Worm (Caenorhabditis elegans) whole organism, L1 larva: ENCODE results near the gene abu-2.

Experiments used
- C16A3.4 ChIP-seq: fragments of 150-350 bp; optimal IDR thresholded peaks from 2 replicates; lab custom pipeline; 2014; ENCODE audit warnings: missing biosample characterization, missing genetic modification characterization
- C34B4.2 ChIP-seq: sonication (generic microtip); optimal IDR thresholded peaks from 2 replicates; lab custom pipeline; 2017; ENCODE audit warnings: mild to moderate bottlenecking, missing genetic modification characterization, missing compliant biosample characterization
- F16B12.6 ChIP-seq: fragments of 150-350 bp; optimal IDR thresholded peaks from 2 replicates; lab custom pipeline; 2014; ENCODE audit warnings: missing biosample characterization, missing genetic modification characterization
- aha-1 ChIP-seq: fragments of 150-350 bp; optimal IDR thresholded peaks from 2 replicates; lab custom pipeline; 2014; ENCODE audit warnings: missing biosample characterization, missing genetic modification characterization
- ama-1 ChIP-seq: fragments of 150-350 bp; optimal IDR thresholded peaks from 2 replicates; lab custom pipeline; 2014
- blmp-1 ChIP-seq: fragments of 150-350 bp; optimal IDR thresholded peaks from 2 replicates; lab custom pipeline; 2014; ENCODE audit warnings: missing biosample characterization, missing genetic modification characterization
- ceh-82 ChIP-seq, 3 experiments: fragments of 150-350 bp in 1 of 3; sonication (generic microtip) in 2 of 3; optimal IDR thresholded peaks; 2 replicates each; lab custom pipeline; 2014 to 2017; ENCODE audit warnings: missing biosample characterization in 3 of 3, missing genetic modification characterization in 3 of 3
- ceh-88 ChIP-seq: fragments of 200-800 bp; sonication (Bioruptor generic); IDR thresholded peaks from 2 replicates; pipeline ENCODE4 v1.3.6; 2022; ENCODE audit warnings: missing genetic modification characterization, missing compliant biosample characterization
- ces-1 ChIP-seq: fragments of 150-350 bp; optimal IDR thresholded peaks from 2 replicates; lab custom pipeline; 2014; ENCODE audit warnings: missing biosample characterization, missing genetic modification reagents, missing genetic modification characterization
- dpl-1 ChIP-seq, 3 experiments: fragments of 150-350 bp in 2 of 3; sonication (generic microtip) in 1 of 3; optimal IDR thresholded peaks; 2 replicates each; lab custom pipeline; 2014 to 2017; ENCODE audit warnings: missing biosample characterization in 3 of 3, missing genetic modification characterization in 3 of 3, missing genetic modification reagents in 3 of 3
- efl-3 ChIP-seq: fragments of 200-800 bp; sonication (Bioruptor generic); optimal IDR thresholded peaks from 2 replicates; lab custom pipeline; 2018; ENCODE audit warnings: mild to moderate bottlenecking, missing genetic modification characterization, missing compliant biosample characterization
- elt-2 ChIP-seq: sonication (generic microtip); optimal IDR thresholded peaks from 2 replicates; lab custom pipeline; 2016; ENCODE audit warnings: missing genetic modification characterization, mild to moderate bottlenecking, inconsistent platforms, missing compliant biosample characterization, missing genetic modification reagents
- elt-3 ChIP-seq, 6 experiments: fragments of 150-350 bp in 1 of 6; sonication (generic microtip); optimal IDR thresholded peaks; 2 replicates each; lab custom pipeline; 2017 to 2018; ENCODE audit warnings: missing biosample characterization in 6 of 6, missing genetic modification characterization in 6 of 6, inconsistent platforms in 1 of 6
- ets-5 ChIP-seq: fragments of 200-800 bp; sonication (Bioruptor generic); IDR thresholded peaks from 2 replicates; pipeline ENCODE4 v1.3.6; 2022; ENCODE audit warnings: missing genetic modification characterization, missing compliant biosample characterization
- fkh-10 ChIP-seq: sonication (generic microtip); optimal IDR thresholded peaks from 2 replicates; lab custom pipeline; 2017; ENCODE audit warnings: missing biosample characterization, missing genetic modification reagents, missing genetic modification characterization
- fkh-4 ChIP-seq: sonication (generic microtip); optimal IDR thresholded peaks from 2 replicates; lab custom pipeline; 2016; ENCODE audit warnings: missing compliant biosample characterization, missing genetic modification characterization, borderline replicate concordance
- fkh-8 ChIP-seq: sonication (generic microtip); optimal IDR thresholded peaks from 2 replicates; lab custom pipeline; 2016; ENCODE audit warnings: mild to moderate bottlenecking, missing genetic modification characterization, missing compliant biosample characterization
- hpl-2 ChIP-seq: fragments of 150-350 bp; optimal IDR thresholded peaks from 2 replicates; lab custom pipeline; 2014; ENCODE audit warnings: missing biosample characterization, missing genetic modification reagents, missing genetic modification characterization
- jun-1 ChIP-seq: fragments of 150-350 bp; optimal IDR thresholded peaks from 2 replicates; lab custom pipeline; 2014; ENCODE audit warnings: missing biosample characterization, missing genetic modification reagents, missing genetic modification characterization
- lin-14 ChIP-seq: fragments of 200-800 bp; sonication (Bioruptor generic); optimal IDR thresholded peaks from 2 replicates; lab custom pipeline; 2018; ENCODE audit warnings: mild to moderate bottlenecking, missing genetic modification characterization, moderate library complexity, missing compliant biosample characterization
- lin-35 ChIP-seq, 2 experiments: fragments of 150-350 bp; optimal IDR thresholded peaks; 2 replicates each; lab custom pipeline; 2014; ENCODE audit warnings: missing biosample characterization in 2 of 2, missing genetic modification characterization in 2 of 2, missing genetic modification reagents in 2 of 2
- lir-3 ChIP-seq: sonication (generic microtip); optimal IDR thresholded peaks from 2 replicates; lab custom pipeline; 2016; ENCODE audit warnings: mild to moderate bottlenecking, missing genetic modification characterization, moderate library complexity, missing compliant biosample characterization; ENCODE audit not compliant: poor library complexity
- lsy-2 ChIP-seq, 2 experiments: fragments of 150-350 bp; optimal IDR thresholded peaks; 2 replicates each; lab custom pipeline; 2014; ENCODE audit warnings: missing biosample characterization in 2 of 2, missing genetic modification characterization in 2 of 2
- mef-2 ChIP-seq: fragments of 150-350 bp; optimal IDR thresholded peaks from 2 replicates; lab custom pipeline; 2014; ENCODE audit warnings: missing biosample characterization, missing genetic modification characterization
- nhr-19 ChIP-seq: fragments of 200-800 bp; sonication (Bioruptor generic); conservative IDR thresholded peaks from 2 replicates; pipeline ENCODE4 v1.3.6; 2022; ENCODE audit warnings: missing genetic modification characterization, missing compliant biosample characterization
- nhr-20 ChIP-seq: sonication (generic microtip); optimal IDR thresholded peaks from 2 replicates; lab custom pipeline; 2016; ENCODE audit warnings: mild to moderate bottlenecking, missing genetic modification characterization, missing compliant biosample characterization
- nhr-85 ChIP-seq: sonication (generic microtip); peaks from one replicate; lab custom pipeline; 2016; ENCODE audit warnings: missing genetic modification characterization, inconsistent platforms, missing compliant biosample characterization
- nhr-90 ChIP-seq: sonication (generic microtip); optimal IDR thresholded peaks from 2 replicates; lab custom pipeline; 2016; ENCODE audit warnings: mild to moderate bottlenecking, missing genetic modification characterization, missing compliant biosample characterization; ENCODE audit not compliant: poor library complexity
- pag-3 ChIP-seq: sonication (generic microtip); optimal IDR thresholded peaks from 2 replicates; lab custom pipeline; 2017; ENCODE audit warnings: missing genetic modification characterization, mild to moderate bottlenecking, missing compliant biosample characterization, antibody characterized with exemption, borderline replicate concordance; ENCODE audit not compliant: insufficient read depth
- rnt-1 ChIP-seq: sonication (generic microtip); optimal IDR thresholded peaks from 2 replicates; lab custom pipeline; 2016; ENCODE audit warnings: mild to moderate bottlenecking, missing genetic modification characterization, moderate library complexity, missing compliant biosample characterization
- skn-1 ChIP-seq: fragments of 150-350 bp; optimal IDR thresholded peaks from 2 replicates; lab custom pipeline; 2014; ENCODE audit warnings: missing biosample characterization, missing genetic modification characterization
- tbx-2 ChIP-seq: sonication (generic microtip); optimal IDR thresholded peaks from 2 replicates; lab custom pipeline; 2016; ENCODE audit warnings: missing genetic modification characterization, missing compliant biosample characterization
- unc-86 ChIP-seq: sonication (generic microtip); optimal IDR thresholded peaks from 2 replicates; lab custom pipeline; 2016; ENCODE audit warnings: missing genetic modification characterization, missing compliant biosample characterization
- xbp-1 ChIP-seq: sonication (generic microtip); optimal IDR thresholded peaks from 2 replicates; lab custom pipeline; 2016; ENCODE audit warnings: missing genetic modification characterization, missing compliant biosample characterization

The abu-2 gene

DNA sequence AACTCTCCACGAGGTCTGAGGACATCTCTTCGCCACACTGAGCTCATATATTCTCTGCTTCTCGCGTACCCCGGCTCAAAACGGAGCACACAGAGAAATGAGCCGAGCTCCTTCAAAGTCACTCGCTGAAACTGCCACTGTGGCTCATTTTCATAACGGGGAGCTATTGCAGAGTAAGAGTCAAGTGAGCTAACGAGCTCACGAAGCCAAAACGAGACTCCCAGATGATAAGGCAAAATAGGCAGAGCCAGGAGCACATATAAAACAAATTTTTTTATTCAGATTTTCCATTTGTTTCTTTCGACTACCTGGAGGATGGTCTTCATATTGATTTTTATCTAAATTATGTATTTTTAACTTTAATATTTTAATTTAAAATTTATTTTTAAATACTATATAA is 14.1 kb upstream of the abu-2 start, which contains the start of gene F19G12.3:
Gene F19G12.3, plus strand, starts transcription at position 301 of the 400 bp plus-strand sequence.
- TF ChIP-seq skn-1 (tag; lab: Kevin White, UChicago) (peak; percentile 42), fkh-8 (tag; lab: Kevin White, UChicago) (peak; percentile 7), F16B12.6 (no peak)

DNA sequence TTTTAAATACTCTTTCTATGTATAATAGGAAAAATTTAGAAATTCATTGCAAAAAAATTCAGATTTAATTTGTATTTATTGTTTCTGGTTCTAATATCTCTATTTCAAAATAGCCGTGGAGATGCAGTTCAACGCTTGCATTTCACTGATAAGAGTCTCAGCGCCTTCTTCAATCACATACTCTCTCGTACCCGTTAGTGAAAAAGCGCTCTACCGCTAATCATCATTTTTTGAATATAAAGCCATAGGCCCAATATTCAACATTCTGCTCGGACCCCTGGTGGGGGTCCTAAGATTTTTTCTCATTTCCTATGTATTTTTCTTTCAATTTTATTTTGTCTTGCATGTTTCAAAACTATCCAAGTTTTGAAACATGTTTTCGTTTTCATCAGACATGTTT is 10.1 kb upstream of the abu-2 start:
- TF ChIP-seq skn-1 (tag; lab: Kevin White, UChicago), result peak; percentile 100
- no peak for TF ChIP-seq efl-3
- TF ChIP-seq elt-3 (tag; optimal IDR thresholded peaks at IDR 0.05; lab: Kevin White, UChicago), result peak in 1 of 6 experiments; percentile 30
- TF ChIP-seq, all 84 proteins: peak for 2

DNA sequence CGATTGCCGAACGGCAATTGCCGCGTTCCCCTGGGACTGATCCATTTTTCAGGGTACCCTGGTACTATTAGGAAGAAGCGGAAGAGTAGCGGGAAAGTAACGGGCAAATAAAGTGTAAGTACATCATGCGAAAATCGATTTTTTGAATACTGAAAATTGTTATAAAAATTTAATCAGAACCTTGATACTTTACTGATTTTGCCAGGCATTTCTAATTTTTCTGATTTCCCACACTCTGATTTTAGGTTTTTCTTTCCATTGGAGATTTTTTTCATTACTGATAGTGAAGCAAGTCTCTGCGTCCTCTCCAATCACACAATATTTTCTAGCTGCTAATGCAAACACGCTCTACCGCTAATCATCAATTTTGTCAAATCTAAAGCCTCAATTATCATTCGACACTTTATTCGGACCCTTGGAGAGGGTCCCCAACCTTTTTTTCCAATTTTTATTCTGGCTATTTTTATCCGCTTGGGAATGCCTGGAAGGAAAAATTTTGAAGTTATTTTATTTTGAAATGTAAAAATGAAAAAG is 8.8 kb upstream of the abu-2 start, which contains the start of gene F19G12.9:
Gene F19G12.9, plus strand, starts transcription at position 51 of the 534 bp plus-strand sequence.
- TF ChIP-seq rnt-1 (tag; lab: Kevin White, UChicago) (peak; percentile 29), blmp-1 (peak; percentile 20), ceh-88 (no peak), lin-35 (GFP tag; optimal IDR thresholded peaks at IDR 0.05; lab: Kevin White, UChicago) (peak in 1 of 2 experiments; percentile 54), unc-86 (tag; lab: Kevin White, UChicago) (no peak), pag-3 (no peak), aha-1 (tag; lab: Kevin White, UChicago) (no peak), tbx-2 (tag; lab: Kevin White, UChicago) (no peak), nhr-19 (GFP tag; lab: Robert Waterston, UW) (no peak), fkh-4 (tag; lab: Kevin White, UChicago) (no peak), lsy-2 (tag; optimal IDR thresholded peaks at IDR 0.05; lab: Kevin White, UChicago) (no peak), jun-1 (tag; lab: Kevin White, UChicago) (no peak), dpl-1 (GFP tag; optimal IDR thresholded peaks at IDR 0.05; lab: Kevin White, UChicago) (no peak), ceh-82 (tag; optimal IDR thresholded peaks at IDR 0.05; lab: Kevin White, UChicago) (no peak), elt-2 (tag; lab: Kevin White, UChicago) (peak; percentile 7), skn-1 (tag; lab: Kevin White, UChicago) (peak; percentile 96)

DNA sequence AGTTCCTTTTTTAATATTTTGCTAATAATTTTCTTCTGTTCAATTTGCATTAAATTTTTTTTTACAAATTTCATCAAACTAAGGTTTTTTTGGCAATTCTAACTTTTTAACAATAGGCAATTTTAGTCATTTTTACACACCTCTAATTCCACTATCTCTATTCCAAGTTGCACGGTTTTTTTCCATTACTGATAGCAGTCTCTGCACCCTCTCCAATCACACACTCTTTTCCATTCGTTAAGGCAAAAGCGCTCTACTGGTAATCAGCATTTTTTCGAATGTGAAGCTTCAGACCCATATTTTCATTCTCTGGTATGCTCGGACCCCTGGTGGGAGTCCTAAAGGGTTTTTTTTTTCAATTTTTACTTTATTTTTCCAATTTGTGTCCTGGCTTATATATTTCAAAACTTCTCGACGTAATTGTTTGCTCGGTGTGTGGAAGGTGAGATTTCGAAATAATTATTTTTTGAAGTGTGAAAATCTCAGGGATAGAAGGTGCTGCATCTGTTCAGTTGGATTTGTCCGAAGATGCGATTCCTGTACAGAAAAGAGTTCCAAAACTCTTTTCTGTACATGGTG is 6.4 kb upstream of the abu-2 start, which contains the start of the genes F19G12.4 and F19G12.8:
Gene F19G12.4, plus strand, starts transcription at position 529 of the 579 bp plus-strand sequence.
Gene F19G12.8, plus strand, starts transcription at position 545 of the 579 bp plus-strand sequence.
- TF ChIP-seq nhr-90 (tag; lab: Kevin White, UChicago) (no peak), lin-14 (GFP tag; lab: Kevin White, UChicago) (no peak), elt-2 (tag; lab: Kevin White, UChicago) (peak; percentile 12), nhr-20 (tag; lab: Kevin White, UChicago) (no peak), nhr-85 (tag; lab: Kevin White, UChicago) (peak; percentile 20), ets-5 (GFP tag; lab: Robert Waterston, UW) (no peak), lin-35 (GFP tag; optimal IDR thresholded peaks at IDR 0.05; lab: Kevin White, UChicago) (peak in 1 of 2 experiments; percentile 1), hpl-2 (GFP tag; lab: Kevin White, UChicago) (no peak), xbp-1 (tag; lab: Kevin White, UChicago) (no peak), C16A3.4 (tag; lab: Kevin White, UChicago) (no peak)
- TF ChIP-seq, all 84 proteins: peak for 3

DNA sequence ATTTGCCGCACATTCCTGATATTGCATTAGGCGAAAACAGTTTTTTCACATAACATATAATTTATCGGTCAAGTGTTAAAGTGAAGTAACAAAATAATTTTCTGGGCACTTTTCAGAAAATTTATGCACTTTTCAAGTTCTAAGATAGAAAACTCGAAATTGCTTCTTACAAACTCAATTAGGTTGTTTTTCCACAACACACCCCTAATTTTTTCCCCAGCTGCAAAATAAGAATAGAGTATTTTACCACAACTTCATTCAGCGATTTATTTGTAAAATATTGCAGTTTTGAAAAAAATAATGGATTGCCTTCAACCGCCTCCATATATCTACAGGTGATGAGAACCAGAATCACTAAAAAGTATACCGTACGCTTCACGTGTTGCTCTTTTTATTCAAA is 2.4 kb upstream of the abu-2 start, which contains the start of gene srh-19:
Gene srh-19, plus strand, starts transcription at position 301 of the 400 bp plus-strand sequence.
- TF ChIP-seq lir-3 (no peak), jun-1 (tag; lab: Kevin White, UChicago) (no peak), ama-1 (lab: Kevin White, UChicago) (no peak), mef-2 (tag; lab: Kevin White, UChicago) (no peak), C34B4.2 (no peak), ces-1 (GFP tag; lab: Kevin White, UChicago) (no peak), fkh-10 (GFP tag; lab: Kevin White, UChicago) (no peak)
